Worm (Caenorhabditis elegans): ENCODE measurements around the gene F35C5.12.
A peak's percentile ranks its signal among the peaks of the same experiment; 100 is the strongest.

F35C5.12 gene

ce11 chrII:12918960-12919553 lies 4.7 kb upstream of the F35C5.12 start, which contains the start of the genes F58G1.2 and wago-4 (continued):
- TF ChIP-seq rpc-1 (optimal IDR thresholded peaks at IDR 0.05) (no peak), rpc-1 (tag; optimal IDR thresholded peaks at IDR 0.05) (no peak), tbp1 (GFP tag; optimal IDR thresholded peaks at IDR 0.05) (peak; percentile 46), him-1 (tag; optimal IDR thresholded peaks at IDR 0.05) (no peak), bed-1 (GFP tag; IDR thresholded peaks at IDR 0.05) (no peak), Y95B8A.8 (GFP tag; IDR thresholded peaks at IDR 0.05) (0 out of 2 replicates have a peak, but pooled peaks have one; percentile 24), fkh-3 (tag; optimal IDR thresholded peaks at IDR 0.05) (no peak), egl-18 (GFP tag; IDR thresholded peaks at IDR 0.05) (no peak), B0035.1 (tag; optimal IDR thresholded peaks at IDR 0.05) (no peak), ets-4 (GFP tag; optimal IDR thresholded peaks at IDR 0.05) (no peak), sptf-2 (GFP tag; optimal IDR thresholded peaks at IDR 0.05) (no peak), nfyb-1 (GFP tag; IDR thresholded peaks at IDR 0.05) (no peak), F33H1.4 (GFP tag; IDR thresholded peaks at IDR 0.05) (peak; percentile 96), die-1 (tag; optimal IDR thresholded peaks at IDR 0.05) (no peak), mel-28 (tag; optimal IDR thresholded peaks at IDR 0.05; ENCODE audit: borderline replicate concordance) (no peak), zim-3 (tag; optimal IDR thresholded peaks at IDR 0.05) (no peak), ceh-100 (GFP tag; IDR thresholded peaks at IDR 0.05) (0 out of 2 replicates have a peak, but pooled peaks have one; percentile 13), zfh-2 (GFP tag; conservative IDR thresholded peaks at IDR 0.05) (no peak), egrh-3 (GFP tag; IDR thresholded peaks at IDR 0.05) (no peak), F39B2.1 (GFP tag; IDR thresholded peaks at IDR 0.05) (no peak), snpc-3.4 (tag; optimal IDR thresholded peaks at IDR 0.05) (peak; percentile 79), somi-1 (GFP tag; optimal IDR thresholded peaks at IDR 0.05) (no peak), hlh-12 (tag; optimal IDR thresholded peaks at IDR 0.05) (no peak), cebp-1 (GFP tag; IDR thresholded peaks at IDR 0.05) (no peak), cebp-1 (tag; optimal IDR thresholded peaks at IDR 0.05) (peak; percentile 51), nhr-179 (tag; optimal IDR thresholded peaks at IDR 0.05) (no peak), ztf-18 (tag; optimal IDR thresholded peaks at IDR 0.05) (no peak), nfya-2 (GFP tag; IDR thresholded peaks at IDR 0.05) (no peak), hsf-1 (GFP tag; IDR thresholded peaks at IDR 0.05) (peak; percentile 79), let-607 (tag; optimal IDR thresholded peaks at IDR 0.05) (no peak), ekl-4 (GFP tag; IDR thresholded peaks at IDR 0.05) (no peak), Y53F4B.3 (GFP tag; IDR thresholded peaks at IDR 0.05) (peak; percentile 36; the same call in 1 of the 2 replicates), ceh-91 (GFP tag; IDR thresholded peaks at IDR 0.05) (peak; percentile 92), sdz-38 (tag; optimal IDR thresholded peaks at IDR 0.05) (no peak), unc-62 (GFP tag; optimal IDR thresholded peaks at IDR 0.05) (no peak), ztf-22 (GFP tag; optimal IDR thresholded peaks at IDR 0.05) (no peak), lsy-27 (tag; optimal IDR thresholded peaks at IDR 0.05; ENCODE audit: borderline replicate concordance, insufficient read depth) (no peak), F10E7.11 (tag; optimal IDR thresholded peaks at IDR 0.05) (no peak), chd-7 (tag; optimal IDR thresholded peaks at IDR 0.05) (no peak), ztf-26 (tag; optimal IDR thresholded peaks at IDR 0.05) (no peak), attf-6 (GFP tag; IDR thresholded peaks at IDR 0.05) (no peak), nhr-80 (tag; optimal IDR thresholded peaks at IDR 0.05) (no peak), efl-1 (GFP tag; optimal IDR thresholded peaks at IDR 0.05) (peak; percentile 90), ccch-3 (GFP tag; optimal IDR thresholded peaks at IDR 0.05) (no peak), ama-1 (optimal IDR thresholded peaks at IDR 0.05) (no peak), ama-1 (GFP tag; optimal IDR thresholded peaks at IDR 0.05) (no peak), dpl-1 (GFP tag; optimal IDR thresholded peaks at IDR 0.05) (peak; percentile 88), snpc-1.3 (tag; optimal IDR thresholded peaks at IDR 0.05; ENCODE audit: insufficient read depth) (peak; percentile 53), B0261.1 (tag; optimal IDR thresholded peaks at IDR 0.05) (no peak), athp-1 (tag; optimal IDR thresholded peaks at IDR 0.05) (no peak)

Measured in whole organism, young adult.